Worm (Caenorhabditis elegans): ENCODE measurements around the gene srbc-39.

The srbc-39 gene

ce11 chrV:724470-724890 lies 15.6 kb downstream of the srbc-39 start:
- TF ChIP-seq fos-1 (tag; optimal IDR thresholded peaks at IDR 0.05) (no peak), unc-39 (tag; optimal IDR thresholded peaks at IDR 0.05) (no peak), sma-9 (GFP tag; optimal IDR thresholded peaks at IDR 0.05) (no peak), sma-9 (tag; optimal IDR thresholded peaks at IDR 0.05) (no peak), Y55F3AM.14 (GFP tag; optimal IDR thresholded peaks at IDR 0.05) (no peak), sma-3 (GFP tag; optimal IDR thresholded peaks at IDR 0.05) (peak; percentile 31), sem-4 (tag; optimal IDR thresholded peaks at IDR 0.05) (no peak)

DNA sequence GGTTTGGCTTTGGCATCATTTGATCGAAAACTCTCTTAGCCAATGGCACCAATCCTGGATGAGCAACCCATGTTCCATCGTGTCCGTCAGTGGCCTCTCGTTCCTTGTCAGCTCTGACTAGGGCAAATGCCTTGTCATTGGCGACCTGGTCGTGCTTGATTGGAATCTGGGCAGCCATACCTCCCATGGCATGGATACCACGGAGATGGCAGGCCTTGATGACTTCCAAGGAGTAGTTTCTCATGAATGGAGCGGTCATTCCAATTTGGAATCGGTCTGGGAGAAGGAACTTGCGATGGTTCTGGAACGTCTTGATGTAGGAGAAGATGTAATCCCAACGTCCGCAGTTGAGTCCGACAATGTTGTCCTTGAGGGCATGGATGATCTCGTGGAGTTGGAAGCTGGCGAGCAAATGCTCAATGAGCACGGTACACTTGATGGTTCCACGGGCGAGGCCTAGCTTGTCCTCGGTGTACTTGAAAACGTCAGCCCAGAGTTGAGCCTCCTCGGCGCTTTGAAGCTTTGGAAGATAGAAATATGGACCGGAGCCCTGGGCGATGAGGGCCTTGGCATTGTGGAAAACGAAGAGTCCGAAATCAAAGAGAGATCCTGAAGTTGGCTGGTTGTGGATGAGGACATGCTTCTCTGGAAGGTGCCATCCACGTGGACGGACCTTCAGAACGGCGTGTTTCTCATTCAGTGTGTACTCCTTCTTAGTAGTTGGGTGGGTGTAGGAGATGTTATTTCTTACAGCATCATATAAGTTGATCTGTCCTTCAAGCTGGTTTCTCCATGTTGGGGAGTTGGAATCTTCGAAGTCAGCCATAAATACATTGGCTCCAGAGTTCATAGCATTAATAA lies 16.3 kb downstream of the srbc-39 start:
- TF ChIP-seq alr-1 (tag; optimal IDR thresholded peaks at IDR 0.05) = no peak
- no peak for TF ChIP-seq crh-2 (tag; optimal IDR thresholded peaks at IDR 0.05)
- TF ChIP-seq sma-3 (GFP tag; optimal IDR thresholded peaks at IDR 0.05) = no peak
- peak; percentile 41 for TF ChIP-seq sma-9 (GFP tag; optimal IDR thresholded peaks at IDR 0.05)
- TF ChIP-seq sma-9 (tag; optimal IDR thresholded peaks at IDR 0.05) = no peak
- TF ChIP-seq Y55F3AM.14 (GFP tag; optimal IDR thresholded peaks at IDR 0.05) = peak; percentile 14
- peak; percentile 16 for TF ChIP-seq nhr-21 (tag; optimal IDR thresholded peaks at IDR 0.05)
- TF ChIP-seq lin-11 (tag; optimal IDR thresholded peaks at IDR 0.05) = peak; percentile 13
- TF ChIP-seq mdl-1 (tag; optimal IDR thresholded peaks at IDR 0.05) = no peak
- peak; percentile 35 for TF ChIP-seq nhr-129 (tag; optimal IDR thresholded peaks at IDR 0.05)
- peak; percentile 92 for TF ChIP-seq ama-1 (optimal IDR thresholded peaks at IDR 0.05)

DNA sequence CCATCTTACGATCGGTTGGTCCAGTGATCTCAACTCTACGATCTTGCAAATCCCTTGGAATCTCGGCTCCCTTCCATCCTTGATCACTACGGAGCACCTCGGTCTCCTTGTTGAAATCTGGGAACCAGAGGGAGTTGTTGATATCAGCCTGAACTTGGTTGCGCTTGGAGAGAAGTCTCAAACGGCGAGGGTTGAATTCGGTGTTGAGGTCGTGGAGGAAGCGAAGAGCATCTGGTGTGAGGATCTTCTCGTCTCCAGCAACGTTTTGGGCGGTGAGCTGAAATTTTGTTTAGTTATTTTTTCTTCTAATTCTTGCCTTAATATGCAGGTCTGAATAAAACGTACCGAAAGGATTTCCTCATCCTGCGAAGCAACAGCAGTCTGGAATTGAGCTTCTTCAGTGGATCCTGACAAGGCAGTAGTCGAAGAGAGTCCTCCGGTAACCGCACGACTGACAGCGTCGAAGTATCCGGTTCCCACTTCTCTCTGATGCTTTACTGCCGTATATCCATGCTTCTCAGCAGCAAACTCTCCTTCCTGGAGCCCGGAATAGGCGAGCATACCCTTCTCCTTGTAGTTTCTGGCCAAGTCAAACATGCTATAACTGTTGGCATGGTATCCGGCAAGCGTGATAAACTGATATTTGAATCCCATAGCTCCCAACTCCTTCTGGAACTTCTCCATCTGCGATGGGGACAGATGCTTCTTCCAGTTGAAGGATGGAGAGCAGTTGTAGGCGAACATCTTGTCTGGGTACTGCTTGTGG lies 17.1 kb downstream of the srbc-39 start:
- TF ChIP-seq ama-1 (optimal IDR thresholded peaks at IDR 0.05) (peak; percentile 94), crh-2 (tag; optimal IDR thresholded peaks at IDR 0.05) (peak; percentile 14), Y55F3AM.14 (GFP tag; optimal IDR thresholded peaks at IDR 0.05) (peak; percentile 27), snpc-4 (tag; optimal IDR thresholded peaks at IDR 0.05) (no peak), lsy-2 (tag; optimal IDR thresholded peaks at IDR 0.05) (peak in 1 of 2 experiments; percentile 29)

ce11 chrV:726573-727483 lies 17.9 kb downstream of the srbc-39 start:
- peak; percentile 24 for TF ChIP-seq crh-2 (tag; optimal IDR thresholded peaks at IDR 0.05)
- peak; percentile 1 for TF ChIP-seq fos-1 (tag; optimal IDR thresholded peaks at IDR 0.05)
- TF ChIP-seq nhr-11 (tag; optimal IDR thresholded peaks at IDR 0.05) = no peak
- TF ChIP-seq nhr-21 (tag; optimal IDR thresholded peaks at IDR 0.05) = peak; percentile 41
- peak; percentile 59 for TF ChIP-seq nhr-6 (tag; optimal IDR thresholded peaks at IDR 0.05)
- no peak for TF ChIP-seq ztf-1 (GFP tag; conservative IDR thresholded peaks at IDR 0.05)
- no peak for TF ChIP-seq sma-3 (GFP tag; optimal IDR thresholded peaks at IDR 0.05)
- TF ChIP-seq sma-9 (GFP tag; optimal IDR thresholded peaks at IDR 0.05) = peak; percentile 20
- TF ChIP-seq sma-9 (tag; optimal IDR thresholded peaks at IDR 0.05) = no peak
- TF ChIP-seq lin-39 (tag; optimal IDR thresholded peaks at IDR 0.05) = no peak
- peak in 1 of 2 experiments; percentile 23 for TF ChIP-seq lsy-2 (tag; optimal IDR thresholded peaks at IDR 0.05)
- no peak for TF ChIP-seq peb-1 (tag; optimal IDR thresholded peaks at IDR 0.05)
- no peak for TF ChIP-seq skn-1 (tag; optimal IDR thresholded peaks at IDR 0.05)
- no peak for TF ChIP-seq dmd-4 (tag; optimal IDR thresholded peaks at IDR 0.05)
- TF ChIP-seq ztf-4 (tag; optimal IDR thresholded peaks at IDR 0.05) = no peak
- TF ChIP-seq nhr-129 (tag; optimal IDR thresholded peaks at IDR 0.05) = peak; percentile 19
- TF ChIP-seq unc-62 (GFP tag; optimal IDR thresholded peaks at IDR 0.05) = no peak
- TF ChIP-seq blmp-1 (tag; optimal IDR thresholded peaks at IDR 0.05; ENCODE audit: insufficient read depth) = no peak
- TF ChIP-seq mab-5 (tag; optimal IDR thresholded peaks at IDR 0.05) = no peak
- peak; percentile 76 for TF ChIP-seq ama-1 (optimal IDR thresholded peaks at IDR 0.05)
- peak; percentile 38 for TF ChIP-seq lin-11 (tag; optimal IDR thresholded peaks at IDR 0.05)
- no peak for TF ChIP-seq ceh-82 (tag; optimal IDR thresholded peaks at IDR 0.05)
- no peak for TF ChIP-seq gmeb-1 (tag; optimal IDR thresholded peaks at IDR 0.05)
- TF ChIP-seq ztf-11 (tag; optimal IDR thresholded peaks at IDR 0.05) = no peak
- peak; percentile 48 for TF ChIP-seq lin-13 (GFP tag; optimal IDR thresholded peaks at IDR 0.05)
